Fruit fly (Drosophila melanogaster) Kc167 (cell line): ENCODE measurements around the gene CG4820.

Experiments used
- Myc ChIP-seq: fragments of >200 bp; optimal IDR thresholded peaks from 2 replicates; lab custom pipeline; 2017; ENCODE audit warnings: missing external identifiers
- Sin3A ChIP-seq: fragments of >200 bp; optimal IDR thresholded peaks from 2 replicates; lab custom pipeline; 2018; ENCODE audit warnings: missing external identifiers
- h ChIP-seq: fragments of >200 bp; optimal IDR thresholded peaks from 3 replicates; lab custom pipeline; 2018; ENCODE audit warnings: missing external identifiers
- insv ChIP-seq: fragments of >200 bp; optimal IDR thresholded peaks from 3 replicates; lab custom pipeline; 2018; ENCODE audit warnings: missing external identifiers
- psq ChIP-seq: fragments of >200 bp; optimal IDR thresholded peaks from 2 replicates; lab custom pipeline; 2017; ENCODE audit warnings: missing external identifiers
- ttk ChIP-seq: sonication (Bioruptor generic); optimal IDR thresholded peaks from 2 replicates; lab custom pipeline; 2017; ENCODE audit warnings: missing external identifiers

The CG4820 gene

dm6 chr3R:11216156-11216630 is at the start of gene CG4820, which contains the start of gene RpS25:
Gene CG4820 (plus strand): TSS chr3R:11216535.
Gene RpS25 (minus strand): TSS chr3R:11216287.
- TF ChIP-seq ttk (no peak), h (lab: Kevin White, UChicago) (no peak), psq (lab: Kevin White, UChicago) (no peak), Myc (lab: Kevin White, UChicago) (no peak), Sin3A (lab: Kevin White, UChicago) (no peak), insv (lab: Kevin White, UChicago) (no peak)

dm6 chr3R:11167931-11168465 is 48.3 kb upstream of the CG4820 start, which contains the start of gene Ugt35E2:
Gene Ugt35E2 (minus strand): TSS chr3R:11167981.
- TF ChIP-seq insv (lab: Kevin White, UChicago) (no peak), Myc (lab: Kevin White, UChicago) (no peak), h (lab: Kevin White, UChicago) (no peak), psq (lab: Kevin White, UChicago) (no peak), Sin3A (lab: Kevin White, UChicago) (no peak), ttk (no peak)

- TF ChIP-seq Myc (lab: Kevin White, UChicago), result no peak
- TF ChIP-seq insv (lab: Kevin White, UChicago), result no peak
Measured at dm6 chr3R:11170146-11170545, 46.2 kb upstream of the CG4820 start, which contains the start of gene Ugt35B1. Gene Ugt35B1 (minus strand): TSS chr3R:11170246.

- TF ChIP-seq Sin3A (lab: Kevin White, UChicago), result no peak
- no peak for TF ChIP-seq insv (lab: Kevin White, UChicago)
- no peak for TF ChIP-seq psq (lab: Kevin White, UChicago)
- TF ChIP-seq h (lab: Kevin White, UChicago), result no peak
- TF ChIP-seq ttk, result no peak
- no peak for TF ChIP-seq Myc (lab: Kevin White, UChicago)
Measured at dm6 chr3R:11172460-11173168, 43.7 kb upstream of the CG4820 start, which contains the start of gene Ugt35A1. Gene Ugt35A1 (minus strand): TSS chr3R:11172664.

- no peak for TF ChIP-seq ttk
- TF ChIP-seq Sin3A (lab: Kevin White, UChicago), result no peak
- no peak for TF ChIP-seq psq (lab: Kevin White, UChicago)
- no peak for TF ChIP-seq insv (lab: Kevin White, UChicago)
- no peak for TF ChIP-seq Myc (lab: Kevin White, UChicago)
- TF ChIP-seq h (lab: Kevin White, UChicago), result no peak
Measured at dm6 chr3R:11173169-11173506, 43.2 kb upstream of the CG4820 start.

dm6 chr3R:11175308-11175707 is 41.0 kb upstream of the CG4820 start, which contains the start of the genes Ugt304A1 and Ugt303A1:
Gene Ugt304A1 (minus strand): TSS chr3R:11175408.
Gene Ugt303A1 (plus strand): TSS chr3R:11175529.
- TF ChIP-seq ttk, result no peak
- no peak for TF ChIP-seq h (lab: Kevin White, UChicago)
- no peak for TF ChIP-seq insv (lab: Kevin White, UChicago)
- TF ChIP-seq Sin3A (lab: Kevin White, UChicago), result no peak
- TF ChIP-seq Myc (lab: Kevin White, UChicago), result no peak

dm6 chr3R:11175777-11176176 is 40.6 kb upstream of the CG4820 start:
- no peak for TF ChIP-seq ttk
- TF ChIP-seq Sin3A (lab: Kevin White, UChicago), result no peak
- no peak for TF ChIP-seq h (lab: Kevin White, UChicago)
- TF ChIP-seq insv (lab: Kevin White, UChicago), result no peak
- no peak for TF ChIP-seq psq (lab: Kevin White, UChicago)
- no peak for TF ChIP-seq Myc (lab: Kevin White, UChicago)

dm6 chr3R:11177579-11177978 is 38.8 kb upstream of the CG4820 start:
- TF ChIP-seq ttk (no peak), insv (lab: Kevin White, UChicago) (no peak), Sin3A (lab: Kevin White, UChicago) (no peak), psq (lab: Kevin White, UChicago) (no peak), Myc (lab: Kevin White, UChicago) (no peak), h (lab: Kevin White, UChicago) (no peak)

dm6 chr3R:11178300-11178699 is 38.0 kb upstream of the CG4820 start:
- TF ChIP-seq ttk, result no peak
- TF ChIP-seq insv (lab: Kevin White, UChicago), result no peak
- no peak for TF ChIP-seq Myc (lab: Kevin White, UChicago)
- TF ChIP-seq h (lab: Kevin White, UChicago), result no peak
- no peak for TF ChIP-seq psq (lab: Kevin White, UChicago)
- TF ChIP-seq Sin3A (lab: Kevin White, UChicago), result no peak

- no peak for TF ChIP-seq insv (lab: Kevin White, UChicago)
- no peak for TF ChIP-seq Sin3A (lab: Kevin White, UChicago)
- TF ChIP-seq h (lab: Kevin White, UChicago), result no peak
- TF ChIP-seq psq (lab: Kevin White, UChicago), result no peak
- no peak for TF ChIP-seq Myc (lab: Kevin White, UChicago)
- no peak for TF ChIP-seq ttk
Measured at dm6 chr3R:11195792-11196191, 20.5 kb upstream of the CG4820 start, which contains the start of gene CG18577. Gene CG18577 (plus strand): TSS chr3R:11196092.

- TF ChIP-seq Myc (lab: Kevin White, UChicago), result no peak
- TF ChIP-seq psq (lab: Kevin White, UChicago), result no peak
- no peak for TF ChIP-seq Sin3A (lab: Kevin White, UChicago)
- TF ChIP-seq h (lab: Kevin White, UChicago), result no peak
- TF ChIP-seq ttk, result no peak
- no peak for TF ChIP-seq insv (lab: Kevin White, UChicago)
Measured at dm6 chr3R:11196648-11197388, 19.5 kb upstream of the CG4820 start.
